Worm (Caenorhabditis elegans) whole organism, L4/young adult: ENCODE data around the gene gyf-1.

Source experiments
- W03F9.2 ChIP-seq: fragments of 150-350 bp; optimal IDR thresholded peaks from 2 replicates; lab custom pipeline; 2014; ENCODE audit warnings: missing biosample characterization, missing genetic modification characterization
- dao-5 ChIP-seq: sonication (generic microtip); optimal IDR thresholded peaks from 2 replicates; lab custom pipeline; 2016; ENCODE audit warnings: missing genotype, missing genetic modification characterization, moderate library complexity, missing compliant biosample characterization
- him-1 ChIP-seq: sonication (generic microtip); optimal IDR thresholded peaks from 2 replicates; lab custom pipeline; 2016; ENCODE audit warnings: missing genotype, missing genetic modification reagents, missing genetic modification characterization, missing compliant biosample characterization

gyf-1 gene

ce11 chrII:6708980-6709379 lies 24.9 kb downstream of the gyf-1 start:
- TF ChIP-seq him-1 (tag; lab: Kevin White, UChicago) (peak; percentile 56), dao-5 (no peak), W03F9.2 (tag; lab: Kevin White, UChicago) (no peak)

- TF ChIP-seq him-1 (tag; lab: Kevin White, UChicago) (no peak), W03F9.2 (tag; lab: Kevin White, UChicago) (no peak), dao-5 (no peak)
These were observed 25.6 kb downstream of the gyf-1 start for ce11 chrII:6709680-6710079.

ce11 chrII:6710596-6710995 lies 26.6 kb downstream of the gyf-1 start:
- TF ChIP-seq him-1 (tag; lab: Kevin White, UChicago) (no peak), W03F9.2 (tag; lab: Kevin White, UChicago) (no peak), dao-5 (no peak)

- TF ChIP-seq W03F9.2 (tag; lab: Kevin White, UChicago) = no peak
- no peak for TF ChIP-seq him-1 (tag; lab: Kevin White, UChicago)
- no peak for TF ChIP-seq dao-5
These were observed 28.3 kb downstream of the gyf-1 start, which contains the start of the genes dpy-10 and T14B4.19 for ce11 chrII:6712177-6712981. Gene dpy-10, minus strand, starts transcription at chrII:6712227. Gene T14B4.19, minus strand, starts transcription at chrII:6712931.

- TF ChIP-seq him-1 (tag; lab: Kevin White, UChicago) = no peak
- no peak for TF ChIP-seq W03F9.2 (tag; lab: Kevin White, UChicago)
- no peak for TF ChIP-seq dao-5
These were observed 29.0 kb downstream of the gyf-1 start for ce11 chrII:6713003-6713402.

ce11 chrII:6713832-6714342 lies 29.9 kb downstream of the gyf-1 start, which contains the start of gene dpy-2:
Gene dpy-2, plus strand, starts transcription at chrII:6714292.
- TF ChIP-seq dao-5 = no peak
- TF ChIP-seq him-1 (tag; lab: Kevin White, UChicago) = no peak

- TF ChIP-seq dao-5 = no peak
- TF ChIP-seq him-1 (tag; lab: Kevin White, UChicago) = no peak
- no peak for TF ChIP-seq W03F9.2 (tag; lab: Kevin White, UChicago)
These were observed 31.8 kb downstream of the gyf-1 start for ce11 chrII:6715853-6716252.

ce11 chrII:6716638-6717037 lies 32.6 kb downstream of the gyf-1 start, which contains the start of the genes T14B4.5 and T14B4.20:
Gene T14B4.5, plus strand, starts transcription at chrII:6716863.
Gene T14B4.20, plus strand, starts transcription at chrII:6716901.
- no peak for TF ChIP-seq him-1 (tag; lab: Kevin White, UChicago)
- no peak for TF ChIP-seq W03F9.2 (tag; lab: Kevin White, UChicago)
- TF ChIP-seq dao-5 = no peak

ce11 chrII:6718221-6718620 lies 34.2 kb downstream of the gyf-1 start, which contains the start of gene tsp-10:
Gene tsp-10, plus strand, starts transcription at chrII:6718586.
- TF ChIP-seq W03F9.2 (tag; lab: Kevin White, UChicago) (no peak), him-1 (tag; lab: Kevin White, UChicago) (no peak), dao-5 (no peak)

- no peak for TF ChIP-seq dao-5
- TF ChIP-seq W03F9.2 (tag; lab: Kevin White, UChicago) = no peak
- TF ChIP-seq him-1 (tag; lab: Kevin White, UChicago) = peak; percentile 49
These were observed 37.5 kb downstream of the gyf-1 start for ce11 chrII:6721581-6721980.

- TF ChIP-seq dao-5 (no peak), him-1 (tag; lab: Kevin White, UChicago) (no peak), W03F9.2 (tag; lab: Kevin White, UChicago) (no peak)
These were observed 42.8 kb downstream of the gyf-1 start for ce11 chrII:6726814-6727213.

ce11 chrII:6729331-6729730 lies 45.3 kb downstream of the gyf-1 start, which contains the start of gene T14B4.8:
Gene T14B4.8, minus strand, starts transcription at chrII:6729390.
- no peak for TF ChIP-seq W03F9.2 (tag; lab: Kevin White, UChicago)
- TF ChIP-seq dao-5 = no peak
- TF ChIP-seq him-1 (tag; lab: Kevin White, UChicago) = no peak

ce11 chrII:6733718-6734117 lies 49.7 kb downstream of the gyf-1 start, which contains the start of gene T14B4.9:
Gene T14B4.9, minus strand, starts transcription at chrII:6733818.
- no peak for TF ChIP-seq dao-5
- TF ChIP-seq W03F9.2 (tag; lab: Kevin White, UChicago) = no peak
- no peak for TF ChIP-seq him-1 (tag; lab: Kevin White, UChicago)

ce11 chrII:6734674-6735073 lies 50.6 kb downstream of the gyf-1 start, which contains the start of gene T14B4.3:
Gene T14B4.3, plus strand, starts transcription at chrII:6734937.
- TF ChIP-seq him-1 (tag; lab: Kevin White, UChicago) (no peak), W03F9.2 (tag; lab: Kevin White, UChicago) (peak; percentile 46), dao-5 (no peak)
